Worm (Caenorhabditis elegans) whole organism, L2 larva: Measurements from ENCODE around the gene C36C5.4.
A peak's percentile ranks its signal among the peaks of the same experiment; 100 is the strongest.

Experiments used
- F13H6.1 ChIP-seq: sonication (generic microtip); optimal IDR thresholded peaks from 2 replicates; lab custom pipeline; 2016; ENCODE audit warnings: missing genetic modification characterization, missing compliant biosample characterization
- R02D3.7 ChIP-seq: fragments of 150-350 bp; optimal IDR thresholded peaks from 2 replicates; lab custom pipeline; 2014; ENCODE audit warnings: missing biosample characterization, missing genetic modification characterization
- alr-1 ChIP-seq: fragments of 150-350 bp; optimal IDR thresholded peaks from 2 replicates; lab custom pipeline; 2014; ENCODE audit warnings: missing biosample characterization, missing genetic modification characterization
- ama-1 ChIP-seq: fragments of 150-350 bp; optimal IDR thresholded peaks from 2 replicates; lab custom pipeline; 2018; ENCODE audit warnings: inconsistent platforms
- blmp-1 ChIP-seq: sonication (generic microtip); optimal IDR thresholded peaks from 2 replicates; lab custom pipeline; 2017; ENCODE audit warnings: missing genetic modification characterization, mild to moderate bottlenecking, missing compliant biosample characterization, antibody characterized with exemption, moderate library complexity; ENCODE audit not compliant: insufficient read depth
- ceh-16 ChIP-seq: fragments of 150-350 bp; optimal IDR thresholded peaks from 2 replicates; lab custom pipeline; 2014; ENCODE audit warnings: missing biosample characterization, missing genetic modification characterization
- ceh-82 ChIP-seq: fragments of 150-350 bp; optimal IDR thresholded peaks from 2 replicates; lab custom pipeline; 2014; ENCODE audit warnings: missing biosample characterization, missing genetic modification characterization
- dmd-4 ChIP-seq: sonication (generic microtip); optimal IDR thresholded peaks from 2 replicates; lab custom pipeline; 2017; ENCODE audit warnings: missing biosample characterization, missing genetic modification characterization
- egl-27 ChIP-seq: sonication (generic microtip); optimal IDR thresholded peaks from 3 replicates; lab custom pipeline; 2017; ENCODE audit warnings: missing biosample characterization, missing genetic modification reagents, missing genetic modification characterization
- elt-1 ChIP-seq: fragments of 150-350 bp; optimal IDR thresholded peaks from 2 replicates; lab custom pipeline; 2014; ENCODE audit warnings: missing biosample characterization, missing genetic modification characterization
- elt-3 ChIP-seq: sonication (generic microtip); optimal IDR thresholded peaks from 2 replicates; lab custom pipeline; 2017; ENCODE audit warnings: missing biosample characterization, missing genetic modification characterization
- fos-1 ChIP-seq: fragments of 150-350 bp; optimal IDR thresholded peaks from 2 replicates; lab custom pipeline; 2014; ENCODE audit warnings: missing biosample characterization, missing genetic modification characterization
- gmeb-1 ChIP-seq: fragments of 150-350 bp; optimal IDR thresholded peaks from 2 replicates; lab custom pipeline; 2014; ENCODE audit warnings: missing biosample characterization, missing genetic modification characterization
- lin-11 ChIP-seq: fragments of 150-350 bp; sonication (generic microtip); optimal IDR thresholded peaks from 2 replicates; lab custom pipeline; 2014; ENCODE audit warnings: missing biosample characterization, missing genetic modification characterization, inconsistent platforms, mixed read lengths
- lin-13 ChIP-seq: fragments of 150-350 bp; optimal IDR thresholded peaks from 2 replicates; lab custom pipeline; 2014; ENCODE audit warnings: missing biosample characterization, missing genetic modification reagents, missing genetic modification characterization
- lin-39 ChIP-seq: fragments of 150-350 bp; optimal IDR thresholded peaks from 2 replicates; lab custom pipeline; 2014; ENCODE audit warnings: missing biosample characterization, missing genetic modification reagents, missing genetic modification characterization
- lsy-2 ChIP-seq, 2 experiments: fragments of 150-350 bp in 1 of 2; sonication (generic microtip) in 1 of 2; optimal IDR thresholded peaks; 2 replicates each; lab custom pipeline; 2014 to 2017; ENCODE audit warnings: missing biosample characterization in 2 of 2, missing genetic modification characterization in 2 of 2
- mab-5 ChIP-seq: fragments of 150-350 bp; optimal IDR thresholded peaks from 2 replicates; lab custom pipeline; 2014; ENCODE audit warnings: missing biosample characterization, missing genetic modification characterization
- mbf-1 ChIP-seq: sonication (generic microtip); optimal IDR thresholded peaks from 2 replicates; lab custom pipeline; 2017; ENCODE audit warnings: missing biosample characterization, missing genetic modification characterization
- mdl-1 ChIP-seq, 2 experiments: fragments of 150-350 bp in 1 of 2; sonication (generic microtip) in 1 of 2; optimal IDR thresholded peaks; 2 replicates each; lab custom pipeline; 2017; ENCODE audit warnings: missing biosample characterization in 2 of 2, missing genetic modification characterization in 2 of 2
- nhr-11 ChIP-seq: fragments of 150-350 bp; optimal IDR thresholded peaks from 2 replicates; lab custom pipeline; 2014; ENCODE audit warnings: missing biosample characterization, missing genetic modification characterization
- nhr-129 ChIP-seq: fragments of 150-350 bp; optimal IDR thresholded peaks from 2 replicates; lab custom pipeline; 2014; ENCODE audit warnings: missing biosample characterization, missing genetic modification characterization
- nhr-21 ChIP-seq: fragments of 150-350 bp; optimal IDR thresholded peaks from 2 replicates; lab custom pipeline; 2014; ENCODE audit warnings: missing biosample characterization, missing genetic modification characterization
- nhr-237 ChIP-seq: fragments of 150-350 bp; optimal IDR thresholded peaks from 2 replicates; lab custom pipeline; 2014; ENCODE audit warnings: missing biosample characterization, missing genetic modification characterization
- nhr-77 ChIP-seq: fragments of 150-350 bp; optimal IDR thresholded peaks from 2 replicates; lab custom pipeline; 2014; ENCODE audit warnings: missing biosample characterization, missing genetic modification characterization
- peb-1 ChIP-seq: fragments of 150-350 bp; optimal IDR thresholded peaks from 2 replicates; lab custom pipeline; 2014; ENCODE audit warnings: missing biosample characterization, missing genetic modification characterization
- sem-4 ChIP-seq: fragments of 150-350 bp; optimal IDR thresholded peaks from 2 replicates; lab custom pipeline; 2014; ENCODE audit warnings: missing biosample characterization, missing genetic modification reagents, missing genetic modification characterization
- skn-1 ChIP-seq: sonication (generic microtip); optimal IDR thresholded peaks from 2 replicates; lab custom pipeline; 2017; ENCODE audit warnings: missing biosample characterization, missing genetic modification characterization
- unc-39 ChIP-seq: fragments of 150-350 bp; optimal IDR thresholded peaks from 2 replicates; lab custom pipeline; 2014; ENCODE audit warnings: missing biosample characterization, missing genetic modification characterization
- unc-55 ChIP-seq: fragments of 150-350 bp; sonication (generic microtip); optimal IDR thresholded peaks from 3 replicates; lab custom pipeline; 2014; ENCODE audit warnings: missing biosample characterization, missing genetic modification reagents, missing genetic modification characterization
- unc-62 ChIP-seq: fragments of 150-350 bp; optimal IDR thresholded peaks from 2 replicates; lab custom pipeline; 2014; ENCODE audit warnings: missing biosample characterization, missing genetic modification reagents, missing genetic modification characterization
- ztf-1 ChIP-seq: fragments of 200-800 bp; sonication (Bioruptor generic); conservative IDR thresholded peaks from 2 replicates; pipeline ENCODE4 v1.3.6; 2022; ENCODE audit warnings: missing genetic modification characterization, missing compliant biosample characterization
- ztf-11 ChIP-seq: sonication (generic microtip); optimal IDR thresholded peaks from 2 replicates; lab custom pipeline; 2017; ENCODE audit warnings: missing biosample characterization, missing genetic modification characterization
- ztf-4 ChIP-seq: fragments of 150-350 bp; optimal IDR thresholded peaks from 2 replicates; lab custom pipeline; 2014; ENCODE audit warnings: missing biosample characterization, missing genetic modification characterization

The C36C5.4 gene

DNA sequence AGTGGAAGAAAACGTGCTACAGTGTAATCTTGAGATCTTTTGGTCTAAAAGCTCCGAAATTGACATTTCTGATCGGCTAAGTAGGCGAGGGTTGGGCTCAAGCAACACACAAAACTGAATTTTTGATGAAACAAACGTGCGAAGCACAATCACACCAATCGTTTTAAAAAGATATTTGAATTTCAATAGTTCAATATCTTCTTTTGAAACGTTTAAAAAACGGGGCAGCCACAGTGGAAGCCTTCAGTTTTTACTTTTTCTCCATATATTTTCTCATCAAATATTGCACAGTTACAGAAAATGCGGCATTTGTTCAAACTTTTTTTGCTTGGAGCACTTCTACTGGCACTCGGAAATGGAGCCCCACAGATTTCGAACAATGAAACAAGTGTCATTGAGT lies at the start of gene C36C5.4:
TSS of gene C36C5.4 (plus strand) at position 301 of the 400 bp plus-strand sequence.
- TF ChIP-seq ztf-1 (GFP tag; lab: Robert Waterston, UW) (no peak), nhr-21 (tag; lab: Kevin White, UChicago) (no peak), dmd-4 (no peak), mbf-1 (tag; lab: Kevin White, UChicago) (no peak), elt-1 (no peak), unc-55 (GFP tag; lab: Kevin White, UChicago) (no peak), nhr-129 (tag; lab: Kevin White, UChicago) (no peak), lin-13 (GFP tag; lab: Kevin White, UChicago) (no peak), lin-39 (tag; lab: Kevin White, UChicago) (no peak), mdl-1 (tag; optimal IDR thresholded peaks at IDR 0.05; lab: Kevin White, UChicago) (no peak), nhr-237 (tag; lab: Kevin White, UChicago) (no peak), blmp-1 (tag; lab: Kevin White, UChicago) (no peak), peb-1 (tag; lab: Kevin White, UChicago) (no peak), F13H6.1 (tag; lab: Kevin White, UChicago) (no peak), fos-1 (tag; lab: Kevin White, UChicago) (no peak)

DNA sequence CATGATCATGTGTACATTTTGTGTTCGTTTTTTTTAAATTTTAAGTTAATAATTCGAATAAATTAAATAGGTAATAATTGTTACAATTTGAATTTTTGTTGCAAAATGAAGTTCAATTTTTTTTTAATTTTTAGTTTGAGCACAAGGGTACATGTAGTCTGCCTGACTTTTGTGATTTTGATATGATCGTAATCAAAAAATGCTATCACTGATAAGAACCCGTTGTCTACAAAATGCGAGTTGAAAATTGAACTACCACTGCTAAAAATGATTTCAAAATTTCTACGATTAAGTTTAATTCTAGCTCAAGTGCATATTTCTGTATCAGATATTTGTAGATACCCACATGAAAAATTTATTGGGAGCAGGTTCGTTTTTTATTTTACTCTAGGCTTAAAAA lies 48.2 kb upstream of the C36C5.4 start, which contains the start of gene clec-210:
TSS of gene clec-210 (plus strand) at position 211 of the 400 bp plus-strand sequence.
- TF ChIP-seq lin-13 (GFP tag; lab: Kevin White, UChicago) (no peak), fos-1 (tag; lab: Kevin White, UChicago) (peak; percentile 28)

DNA sequence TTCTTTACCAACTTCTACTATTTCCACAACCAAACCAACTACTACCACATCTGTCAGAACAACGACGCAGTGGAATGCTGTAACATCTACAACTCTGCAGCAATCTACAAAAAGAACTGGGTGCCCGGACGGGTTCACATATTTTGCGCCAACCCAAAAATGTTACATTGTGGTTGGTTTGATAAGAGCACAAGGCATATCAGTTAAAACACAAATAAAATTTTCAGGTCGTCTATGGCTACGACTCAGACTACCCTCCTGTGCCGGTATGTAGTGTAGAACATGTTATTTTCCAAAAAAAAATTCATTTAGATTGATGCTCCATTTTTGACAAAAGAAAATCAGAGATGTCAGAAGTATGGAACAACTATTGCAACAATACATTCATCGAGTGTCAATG lies 47.2 kb upstream of the C36C5.4 start:
- TF ChIP-seq egl-27 (tag; lab: Kevin White, UChicago) (no peak), unc-39 (tag; lab: Kevin White, UChicago) (no peak), unc-62 (GFP tag; lab: Kevin White, UChicago) (no peak), ztf-1 (GFP tag; lab: Robert Waterston, UW) (no peak)
- TF ChIP-seq, all 48 proteins: peak for 0

DNA sequence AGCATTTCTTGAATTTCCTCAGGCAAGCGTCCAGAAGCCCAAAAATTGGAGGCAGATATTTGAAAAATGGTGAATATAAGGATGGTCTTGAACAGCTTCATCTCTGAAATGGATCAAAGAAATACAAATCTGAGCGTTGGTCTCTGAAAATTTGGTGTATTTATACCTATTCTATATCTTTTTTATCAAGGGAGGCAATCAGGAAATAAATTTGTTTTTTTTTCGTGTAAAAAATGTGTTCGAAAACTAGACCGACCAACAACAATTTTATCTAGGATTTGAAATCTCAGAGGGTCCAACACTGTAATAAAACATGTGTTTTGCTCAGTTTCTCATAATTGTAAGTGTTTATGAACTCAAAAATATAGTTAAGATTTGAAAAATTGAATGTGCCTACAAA lies 44.6 kb upstream of the C36C5.4 start, which contains the start of gene srt-56:
TSS of gene srt-56 (minus strand) at position 101 of the 400 bp plus-strand sequence.
- TF ChIP-seq R02D3.7 (tag; lab: Kevin White, UChicago) = no peak
- no peak for TF ChIP-seq lin-39 (tag; lab: Kevin White, UChicago)
- TF ChIP-seq lsy-2 (tag; optimal IDR thresholded peaks at IDR 0.05; lab: Kevin White, UChicago) = no peak
- TF ChIP-seq unc-39 (tag; lab: Kevin White, UChicago) = no peak
- no peak for TF ChIP-seq ztf-11
- TF ChIP-seq lin-11 (tag; lab: Kevin White, UChicago) = no peak
- no peak for TF ChIP-seq nhr-129 (tag; lab: Kevin White, UChicago)

DNA sequence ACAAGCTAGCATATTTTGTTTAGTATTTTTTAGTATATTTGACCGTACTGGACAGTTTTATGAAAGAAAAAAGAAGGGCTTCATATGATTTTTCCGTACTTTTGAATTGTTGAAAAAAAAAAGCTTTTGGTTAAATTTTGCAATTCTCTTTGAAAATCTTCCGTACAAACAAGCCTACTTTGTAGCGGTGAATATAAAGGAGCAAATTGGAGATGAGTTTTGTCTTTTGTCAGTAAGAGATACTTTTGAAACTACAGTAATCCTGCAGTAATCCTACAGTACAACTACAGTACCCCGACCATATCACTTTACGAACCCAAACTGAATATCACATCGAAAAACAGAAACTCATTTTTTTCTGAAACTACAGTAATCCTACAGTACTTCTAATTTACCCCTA lies 44.0 kb upstream of the C36C5.4 start:
- TF ChIP-seq lin-13 (GFP tag; lab: Kevin White, UChicago) = no peak
- no peak for TF ChIP-seq lin-11 (tag; lab: Kevin White, UChicago)
- no peak for TF ChIP-seq ama-1 (lab: Kevin White, UChicago)
- TF ChIP-seq alr-1 (tag; lab: Kevin White, UChicago) = no peak
- TF ChIP-seq blmp-1 (tag; lab: Kevin White, UChicago) = no peak
- no peak for TF ChIP-seq ceh-82
- no peak for TF ChIP-seq mab-5
- no peak for TF ChIP-seq nhr-77 (tag; lab: Kevin White, UChicago)
- TF ChIP-seq gmeb-1 = no peak
- no peak for TF ChIP-seq unc-62 (GFP tag; lab: Kevin White, UChicago)
- TF ChIP-seq F13H6.1 (tag; lab: Kevin White, UChicago) = no peak
- TF ChIP-seq nhr-11 (tag; lab: Kevin White, UChicago) = no peak
- no peak for TF ChIP-seq ceh-16 (tag; lab: Kevin White, UChicago)
- no peak for TF ChIP-seq unc-39 (tag; lab: Kevin White, UChicago)
- no peak for TF ChIP-seq elt-3 (tag; lab: Kevin White, UChicago)
- no peak for TF ChIP-seq elt-1
- TF ChIP-seq fos-1 (tag; lab: Kevin White, UChicago) = no peak
- no peak for TF ChIP-seq ztf-4 (tag; lab: Kevin White, UChicago)
- no peak for TF ChIP-seq sem-4 (tag; lab: Kevin White, UChicago)
- TF ChIP-seq skn-1 (tag; lab: Kevin White, UChicago) = no peak
